Worm (Caenorhabditis elegans) whole organism, L4/young adult: ENCODE data around the gene ceh-75.

Source experiments
- dao-5 ChIP-seq: sonication (generic microtip); optimal IDR thresholded peaks from 2 replicates; lab custom pipeline; 2016; ENCODE audit warnings: missing genotype, missing genetic modification characterization, moderate library complexity, missing compliant biosample characterization
- him-1 ChIP-seq: sonication (generic microtip); optimal IDR thresholded peaks from 2 replicates; lab custom pipeline; 2016; ENCODE audit warnings: missing genotype, missing genetic modification reagents, missing genetic modification characterization, missing compliant biosample characterization

DNA sequence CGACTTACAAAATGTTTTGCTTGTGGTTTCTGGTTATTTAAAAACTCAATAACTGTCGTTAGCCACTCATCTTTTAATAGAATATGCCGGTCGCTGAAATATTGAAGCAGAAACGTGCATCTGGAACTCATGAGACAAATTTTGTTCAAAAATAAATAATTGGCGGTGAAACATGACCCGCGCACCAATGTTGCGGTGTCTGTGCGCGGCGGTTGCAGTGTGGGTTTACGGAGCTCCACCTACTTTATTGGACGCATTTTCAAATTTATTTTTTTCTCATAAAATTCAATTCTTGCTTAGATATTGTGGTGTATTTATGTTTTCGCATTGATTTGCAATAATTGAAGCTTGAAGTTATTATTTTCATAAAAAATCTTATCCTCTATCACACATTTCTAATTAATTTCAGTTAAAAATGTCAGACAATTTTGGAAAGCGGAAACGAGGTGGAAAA, 9.5 kb downstream of the ceh-75 start, which contains the start of the genes rmh-2 and suds-3:
- TF ChIP-seq him-1 (tag; lab: Kevin White, UChicago): no peak
- TF ChIP-seq dao-5 (tag; lab: Kevin White, UChicago): no peak
